Fruit fly (Drosophila melanogaster) whole organism, prepupa: Measurements from ENCODE around the gene Atet.

Experiments used
- CG11294 ChIP-seq: fragments of 200-800 bp; sonication (Bioruptor generic); IDR thresholded peaks from 2 replicates; pipeline ENCODE4 v1.3.6; 2022; ENCODE audit warnings: missing biosample characterization, missing genetic modification characterization
- CG11762 ChIP-seq: fragments of 200-800 bp; sonication (Bioruptor generic); optimal IDR thresholded peaks from 3 replicates; lab custom pipeline; 2016; ENCODE audit warnings: missing biosample characterization, missing genetic modification characterization; ENCODE audit not compliant: insufficient read depth
- CG11902 ChIP-seq: fragments of 200-800 bp; sonication (Bioruptor generic); optimal IDR thresholded peaks from 3 replicates; lab custom pipeline; 2016; ENCODE audit warnings: missing biosample characterization, missing genetic modification characterization
- CG3032 ChIP-seq: fragments of 200-800 bp; optimal IDR thresholded peaks from 2 replicates; lab custom pipeline; 2019; ENCODE audit warnings: missing biosample characterization, mild to moderate bottlenecking, missing genetic modification characterization, moderate library complexity
- CG31627 ChIP-seq: fragments of 200-800 bp; sonication (Bioruptor generic); optimal IDR thresholded peaks from 3 replicates; lab custom pipeline; 2016; ENCODE audit warnings: missing biosample characterization, missing genetic modification characterization
- CG32006 ChIP-seq: fragments of 200-800 bp; sonication (Bioruptor generic); optimal IDR thresholded peaks from 3 replicates; lab custom pipeline; 2017; ENCODE audit warnings: missing biosample characterization, mild to moderate bottlenecking, missing genetic modification characterization
- CG4318 ChIP-seq: fragments of 200-800 bp; sonication (Bioruptor generic); optimal IDR thresholded peaks from 3 replicates; lab custom pipeline; 2017; ENCODE audit warnings: missing biosample characterization, mild to moderate bottlenecking, missing genetic modification characterization
- CG6276 ChIP-seq: fragments of 200-800 bp; sonication (Bioruptor generic); optimal IDR thresholded peaks from 2 replicates; lab custom pipeline; 2017; ENCODE audit warnings: missing biosample characterization, mild to moderate bottlenecking, missing genetic modification characterization
- CG8119 ChIP-seq: fragments of 200-800 bp; sonication (Bioruptor generic); IDR thresholded peaks from 3 replicates; pipeline ENCODE4 v1.3.6; 2022; ENCODE audit warnings: missing biosample characterization, missing genetic modification characterization
- Eip78C ChIP-seq: fragments of 200-800 bp; sonication (Bioruptor generic); peaks from one replicate; lab custom pipeline; 2016; ENCODE audit warnings: missing biosample characterization, missing genetic modification characterization
- Hr4 ChIP-seq: fragments of 200-800 bp; sonication (Bioruptor generic); optimal IDR thresholded peaks from 3 replicates; lab custom pipeline; 2016; ENCODE audit warnings: missing biosample characterization, missing genetic modification characterization
- Sox14 ChIP-seq: fragments of 200-800 bp; sonication (Bioruptor generic); optimal IDR thresholded peaks from 3 replicates; lab custom pipeline; 2016; ENCODE audit warnings: missing biosample characterization, missing genetic modification characterization
- Sox15 ChIP-seq: fragments of 200-800 bp; sonication (Bioruptor generic); optimal IDR thresholded peaks from 3 replicates; lab custom pipeline; 2016; ENCODE audit warnings: missing biosample characterization, missing genetic modification characterization
- acj6 ChIP-seq: fragments of 200-800 bp; sonication (Bioruptor generic); optimal IDR thresholded peaks from 3 replicates; lab custom pipeline; 2016; ENCODE audit warnings: missing biosample characterization, missing genetic modification characterization
- esn ChIP-seq: fragments of 200-800 bp; sonication (Bioruptor generic); optimal IDR thresholded peaks from 2 replicates; lab custom pipeline; 2016; ENCODE audit warnings: missing biosample characterization, mild to moderate bottlenecking, missing genetic modification characterization, moderate library complexity
- fd59A ChIP-seq: fragments of 200-800 bp; sonication (Bioruptor generic); optimal IDR thresholded peaks from 2 replicates; lab custom pipeline; 2017; ENCODE audit warnings: missing biosample characterization, mild to moderate bottlenecking, missing genetic modification characterization, missing genetic modification reagents
- fd85E ChIP-seq: fragments of 200-800 bp; sonication (Bioruptor generic); optimal IDR thresholded peaks from 3 replicates; lab custom pipeline; 2016; ENCODE audit warnings: missing biosample characterization, missing genetic modification characterization
- lz ChIP-seq: fragments of 200-800 bp; sonication (Bioruptor generic); optimal IDR thresholded peaks from 3 replicates; lab custom pipeline; 2016; ENCODE audit warnings: missing biosample characterization, missing genetic modification characterization
- svp ChIP-seq: fragments of 200-800 bp; sonication (Bioruptor generic); peaks from one replicate; lab custom pipeline; 2016; ENCODE audit warnings: missing biosample characterization, missing genetic modification characterization
- vri ChIP-seq: fragments of 200-800 bp; sonication (Bioruptor generic); optimal IDR thresholded peaks from 3 replicates; lab custom pipeline; 2016; ENCODE audit warnings: missing biosample characterization, mild to moderate bottlenecking, missing genetic modification characterization

Gene Atet

DNA sequence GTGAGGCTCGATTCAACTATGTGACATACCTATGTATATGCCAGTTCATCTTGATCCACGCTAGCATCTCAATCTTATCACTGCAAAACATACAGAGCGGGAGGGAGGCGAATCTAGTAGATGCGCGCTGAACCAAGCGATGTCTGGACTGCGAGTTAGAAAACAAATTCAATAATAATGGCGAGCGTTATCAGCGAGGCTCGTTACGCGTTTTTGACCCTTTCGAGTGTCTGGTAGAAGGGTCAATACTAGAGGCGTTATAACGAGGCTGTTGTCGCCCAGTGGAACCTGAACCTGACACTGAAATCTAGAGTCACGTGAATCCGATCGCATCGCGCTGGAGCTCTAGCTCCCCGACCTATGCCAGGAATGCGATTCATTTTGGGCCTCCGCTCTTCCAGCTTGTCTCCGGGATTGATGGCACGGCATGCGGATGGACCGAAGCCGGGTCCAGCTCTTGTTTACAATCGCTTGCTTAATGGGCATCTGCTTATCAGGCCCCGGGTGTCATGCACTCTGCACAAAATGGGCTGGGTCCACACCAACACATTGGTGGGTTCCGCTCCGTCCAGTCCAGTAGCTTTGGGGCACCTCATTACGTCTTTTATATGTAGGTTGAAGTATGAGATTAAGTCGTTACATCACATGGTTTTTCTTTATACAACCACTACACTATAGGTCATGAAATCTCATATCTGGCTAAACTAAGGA is 55.8 kb downstream of the Atet start:
- TF ChIP-seq Eip78C (peak; percentile 42), vri (peak; percentile 58), svp (GFP tag; lab: Kevin White, UChicago) (peak; percentile 97), CG32006 (GFP tag; lab: Kevin White, UChicago) (no peak), Hr4 (GFP tag; lab: Kevin White, UChicago) (no peak)

DNA sequence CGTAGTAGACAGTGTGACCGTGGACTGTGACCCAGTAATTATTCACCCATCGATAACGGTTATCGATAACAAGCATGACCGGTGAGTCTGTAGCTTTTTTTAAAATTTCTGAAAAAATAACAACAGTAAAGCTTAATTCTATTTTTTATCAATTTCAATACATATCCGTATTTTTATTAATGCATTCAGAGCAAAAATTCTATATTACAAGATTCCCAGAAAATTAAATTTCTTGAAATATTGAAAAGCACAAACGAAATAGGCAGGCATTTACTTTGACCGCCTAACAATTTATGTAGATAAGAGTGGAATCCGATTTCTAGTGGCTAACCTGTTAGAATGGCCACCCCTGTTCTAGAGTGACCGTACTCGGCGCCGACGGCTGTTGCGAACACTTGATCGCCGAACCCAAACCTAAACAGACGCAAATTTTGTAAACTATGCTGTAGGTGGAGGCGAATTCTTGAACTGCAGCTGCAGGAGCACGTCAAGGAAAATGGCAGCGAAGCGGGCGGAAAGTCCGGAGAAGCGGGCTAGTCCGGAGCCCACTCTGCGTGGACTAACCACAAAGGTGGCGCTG is 60.2 kb downstream of the Atet start, which contains the start of gene CG3652:
TSS of gene CG3652 (minus strand) at position 35 of the 580 bp plus-strand sequence.
- peak; percentile 60 for TF ChIP-seq esn (GFP tag; lab: Kevin White, UChicago)
- TF ChIP-seq CG11762 (GFP tag; lab: Kevin White, UChicago), result peak; percentile 37
- peak; percentile 61 for TF ChIP-seq lz (GFP tag; lab: Kevin White, UChicago)
- peak; percentile 37 for TF ChIP-seq Sox15
- peak; percentile 63 for TF ChIP-seq Sox14 (GFP tag; lab: Kevin White, UChicago)
- peak; percentile 26 for TF ChIP-seq CG11902
- TF ChIP-seq CG6276 (GFP tag; lab: Kevin White, UChicago), result no peak
- TF ChIP-seq svp (GFP tag; lab: Kevin White, UChicago), result peak; percentile 88
- TF ChIP-seq fd85E (GFP tag; lab: Kevin White, UChicago), result no peak
- TF ChIP-seq CG3032, result peak; percentile 56
- TF ChIP-seq CG31627 (GFP tag; lab: Kevin White, UChicago), result peak; percentile 62
- TF ChIP-seq fd59A, result no peak
- TF ChIP-seq acj6 (GFP tag; lab: Kevin White, UChicago), result no peak
- TF ChIP-seq CG4318 (GFP tag; lab: Kevin White, UChicago), result no peak
- TF ChIP-seq CG8119, result 0 out of 3 replicates have a peak, but pooled peaks have one; percentile 33
- TF ChIP-seq CG11294, result no peak
